Fruit fly (Drosophila melanogaster): Measurements from ENCODE around the gene Nt5a.

Nt5a gene

DNA sequence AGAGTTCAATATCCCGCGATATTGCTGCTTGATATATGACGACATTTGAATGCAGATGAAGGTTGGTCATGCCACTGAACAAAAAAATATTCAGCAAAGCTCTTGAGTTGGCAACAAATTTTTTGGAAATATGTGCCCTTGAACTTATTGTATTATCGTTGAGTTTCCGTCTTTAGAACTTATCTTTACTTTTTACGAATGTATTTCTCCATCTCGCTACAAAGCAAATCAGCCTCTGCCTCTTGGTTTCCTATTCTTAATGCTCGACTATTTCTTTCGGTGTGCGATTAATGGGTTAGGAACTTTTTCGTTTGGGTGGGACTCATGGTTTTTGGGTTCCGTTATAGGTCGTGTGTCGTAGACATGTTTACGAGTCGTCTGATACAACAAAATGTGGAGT, 15.9 kb upstream of the Nt5a start (continued):
- TF ChIP-seq CrebA (GFP tag; optimal IDR thresholded peaks at IDR 0.05; ENCODE audit: borderline replicate concordance) (no peak), dmrt93B (GFP tag; optimal IDR thresholded peaks at IDR 0.05) (no peak), Dfd (GFP tag; optimal IDR thresholded peaks at IDR 0.05) (no peak), woc (GFP tag; optimal IDR thresholded peaks at IDR 0.05) (no peak), Vsx2 (GFP tag; optimal IDR thresholded peaks at IDR 0.05; ENCODE audit: partially characterized antibody) (no peak)

DNA sequence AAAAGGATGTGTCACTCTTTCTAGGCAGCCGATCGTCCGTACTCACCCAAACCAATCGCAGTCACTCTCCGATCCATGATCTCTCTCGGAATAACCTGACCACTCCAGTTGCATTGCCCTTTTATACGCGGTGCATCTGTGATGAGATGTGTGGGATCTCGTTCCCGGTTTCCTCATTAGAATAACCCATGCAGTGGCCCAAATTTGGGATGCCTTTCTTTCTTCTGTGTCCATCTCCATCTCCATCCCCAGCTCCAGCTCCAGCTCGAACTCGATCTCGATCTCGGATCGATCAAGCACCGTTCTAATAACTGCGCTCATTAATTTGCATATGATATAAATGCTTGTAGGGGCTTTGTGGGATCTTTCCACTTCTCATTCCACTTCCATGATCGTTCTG, 15.5 kb upstream of the Nt5a start, which contains the start of gene CG9184:
Gene CG9184, minus strand, starts transcription at position 101 of the 400 bp plus-strand sequence.
- TF ChIP-seq GATAd (GFP tag; optimal IDR thresholded peaks at IDR 0.05): no peak
- no peak for TF ChIP-seq brk (GFP tag; optimal IDR thresholded peaks at IDR 0.05)
- no peak for TF ChIP-seq dmrt93B (GFP tag; optimal IDR thresholded peaks at IDR 0.05)
- no peak for TF ChIP-seq lola (GFP tag; optimal IDR thresholded peaks at IDR 0.05)
- TF ChIP-seq Mio (GFP tag; optimal IDR thresholded peaks at IDR 0.05): no peak
- no peak for TF ChIP-seq CG9705 (GFP tag; optimal IDR thresholded peaks at IDR 0.05)
- TF ChIP-seq tai (GFP tag; optimal IDR thresholded peaks at IDR 0.05): no peak
- TF ChIP-seq Jra (GFP tag; optimal IDR thresholded peaks at IDR 0.05): no peak
- TF ChIP-seq N (GFP tag; optimal IDR thresholded peaks at IDR 0.05): no peak
- no peak for TF ChIP-seq Hr78 (GFP tag; optimal IDR thresholded peaks at IDR 0.05)
- no peak for TF ChIP-seq Abd-B (GFP tag; optimal IDR thresholded peaks at IDR 0.05)
- no peak for TF ChIP-seq pan (optimal IDR thresholded peaks at IDR 0.05)
- TF ChIP-seq dl (GFP tag; optimal IDR thresholded peaks at IDR 0.05; ENCODE audit: insufficient read depth in 1 of 2, partially characterized antibody in 2 of 2): no peak

DNA sequence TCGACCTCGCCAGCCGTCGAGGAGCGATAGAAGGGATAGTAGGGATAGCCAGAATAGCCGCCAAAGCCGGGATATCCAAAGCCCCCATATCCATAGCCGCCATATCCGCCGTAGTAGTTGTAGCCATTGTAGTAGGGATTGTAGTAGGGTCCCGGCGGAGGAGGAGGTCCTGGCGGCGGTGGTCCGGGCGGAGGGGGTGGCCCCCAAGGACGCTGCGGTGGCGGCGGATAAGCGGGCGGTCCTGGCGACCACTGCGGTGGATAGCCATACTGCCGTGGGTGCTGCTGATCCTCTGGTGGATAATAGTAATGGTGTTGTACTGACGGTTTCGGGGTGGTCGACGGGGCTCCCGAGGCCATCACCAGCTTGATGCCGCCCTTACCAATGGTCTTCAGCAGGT, 14.9 kb upstream of the Nt5a start:
- TF ChIP-seq h (GFP tag; optimal IDR thresholded peaks at IDR 0.05): no peak
- peak; percentile 99 for TF ChIP-seq Dfd (GFP tag; optimal IDR thresholded peaks at IDR 0.05)

DNA sequence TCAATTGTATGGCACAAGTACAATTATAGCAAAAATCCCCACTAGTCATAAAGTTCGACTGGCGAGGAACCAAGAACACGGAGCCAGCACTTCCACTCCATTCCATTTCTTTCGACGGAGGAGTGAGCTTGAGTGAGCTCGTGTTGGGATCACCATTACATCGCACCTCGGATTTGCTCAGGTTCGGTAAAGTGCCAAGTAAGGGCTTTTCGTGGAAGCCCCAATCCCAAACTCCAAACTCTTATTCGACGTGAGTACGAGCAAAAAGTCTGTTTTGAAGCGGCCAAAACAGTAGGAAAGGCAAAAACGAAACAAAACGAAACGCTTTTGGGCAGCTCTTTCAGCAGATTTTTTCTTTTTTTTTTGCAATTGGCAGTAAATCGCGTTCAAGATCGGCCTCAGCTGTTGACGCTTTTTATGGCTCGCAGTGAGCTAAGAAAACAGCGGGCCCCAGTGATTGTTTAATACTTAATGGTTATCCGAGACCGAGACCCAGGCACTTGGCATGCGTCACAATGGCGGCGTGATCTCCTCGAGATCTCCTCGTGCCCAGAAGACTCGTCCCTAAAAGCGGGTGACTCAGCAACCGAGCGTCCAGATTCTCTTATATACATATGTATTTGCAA, 13.8 kb upstream of the Nt5a start:
- TF ChIP-seq Hnf4 (GFP tag; optimal IDR thresholded peaks at IDR 0.05): peak; percentile 56
- TF ChIP-seq woc (GFP tag; optimal IDR thresholded peaks at IDR 0.05): no peak
- no peak for TF ChIP-seq jim (GFP tag; optimal IDR thresholded peaks at IDR 0.05)
- TF ChIP-seq Abd-B (GFP tag; optimal IDR thresholded peaks at IDR 0.05): no peak
- TF ChIP-seq Vsx2 (GFP tag; optimal IDR thresholded peaks at IDR 0.05; ENCODE audit: partially characterized antibody): no peak
- no peak for TF ChIP-seq tai (GFP tag; optimal IDR thresholded peaks at IDR 0.05)
- no peak for TF ChIP-seq dl (GFP tag; optimal IDR thresholded peaks at IDR 0.05; ENCODE audit: insufficient read depth in 1 of 2, partially characterized antibody in 2 of 2)
- TF ChIP-seq Dif (GFP tag; optimal IDR thresholded peaks at IDR 0.05; ENCODE audit: partially characterized antibody): no peak
- no peak for TF ChIP-seq dmrt93B (GFP tag; optimal IDR thresholded peaks at IDR 0.05)
- TF ChIP-seq ey (GFP tag; optimal IDR thresholded peaks at IDR 0.05): no peak
- TF ChIP-seq psq (GFP tag; optimal IDR thresholded peaks at IDR 0.05): peak; percentile 53
- peak; percentile 30 for TF ChIP-seq CG32264 (GFP tag; optimal IDR thresholded peaks at IDR 0.05)
- peak; percentile 59 for TF ChIP-seq fru (GFP tag; optimal IDR thresholded peaks at IDR 0.05)
- no peak for TF ChIP-seq GATAd (GFP tag; optimal IDR thresholded peaks at IDR 0.05)
- TF ChIP-seq pan (optimal IDR thresholded peaks at IDR 0.05): no peak
- TF ChIP-seq Rel (GFP tag; optimal IDR thresholded peaks at IDR 0.05): peak; percentile 44
- TF ChIP-seq Rel (tag; optimal IDR thresholded peaks at IDR 0.05): peak; percentile 48
- no peak for TF ChIP-seq dsf (GFP tag; optimal IDR thresholded peaks at IDR 0.05; ENCODE audit: borderline replicate concordance)
- TF ChIP-seq h (GFP tag; optimal IDR thresholded peaks at IDR 0.05): peak; percentile 71
- TF ChIP-seq br (GFP tag; optimal IDR thresholded peaks at IDR 0.05): peak; percentile 62
- peak; percentile 75 for TF ChIP-seq sage (GFP tag; optimal IDR thresholded peaks at IDR 0.05)
- TF ChIP-seq Dfd (GFP tag; optimal IDR thresholded peaks at IDR 0.05): no peak
- TF ChIP-seq usp (GFP tag; optimal IDR thresholded peaks at IDR 0.05): no peak
- peak; percentile 41 for TF ChIP-seq rgr (GFP tag; optimal IDR thresholded peaks at IDR 0.05)
- TF ChIP-seq Myc (optimal IDR thresholded peaks at IDR 0.05): no peak
- TF ChIP-seq CG9705 (GFP tag; optimal IDR thresholded peaks at IDR 0.05): no peak
- no peak for TF ChIP-seq Mio (GFP tag; optimal IDR thresholded peaks at IDR 0.05)
- TF ChIP-seq Hr78 (GFP tag; optimal IDR thresholded peaks at IDR 0.05): no peak
- no peak for TF ChIP-seq N (GFP tag; optimal IDR thresholded peaks at IDR 0.05)
- TF ChIP-seq HLH106 (tag; optimal IDR thresholded peaks at IDR 0.05): no peak
- TF ChIP-seq sv (GFP tag; optimal IDR thresholded peaks at IDR 0.05): no peak
- TF ChIP-seq lola (GFP tag; optimal IDR thresholded peaks at IDR 0.05): no peak
- no peak for TF ChIP-seq CrebA (GFP tag; optimal IDR thresholded peaks at IDR 0.05; ENCODE audit: borderline replicate concordance)
- TF ChIP-seq Hr83 (GFP tag; optimal IDR thresholded peaks at IDR 0.05; ENCODE audit: poor library complexity, severe bottlenecking): peak; percentile 63
- peak; percentile 58 for TF ChIP-seq OdsH (GFP tag; optimal IDR thresholded peaks at IDR 0.05)
- peak; percentile 32 for TF ChIP-seq Sp1 (GFP tag; optimal IDR thresholded peaks at IDR 0.05)
- TF ChIP-seq foxo (GFP tag; optimal IDR thresholded peaks at IDR 0.05): no peak
- TF ChIP-seq brk (GFP tag; optimal IDR thresholded peaks at IDR 0.05): no peak
- peak; percentile 94 for TF ChIP-seq Jra (GFP tag; optimal IDR thresholded peaks at IDR 0.05)
